Fruit fly (Drosophila melanogaster) whole organism, prepupa: ENCODE measurements around the gene Rrp45.

Experiments used
- Blimp-1 ChIP-seq: fragments of 200-800 bp; sonication (Bioruptor generic); optimal IDR thresholded peaks from 3 replicates; lab custom pipeline; 2017; ENCODE audit warnings: missing biosample characterization, missing genetic modification characterization, mild to moderate bottlenecking, moderate library complexity, missing genetic modification reagents
- CG11294 ChIP-seq: fragments of 200-800 bp; sonication (Bioruptor generic); IDR thresholded peaks from 2 replicates; pipeline ENCODE4 v1.3.6; 2022; ENCODE audit warnings: missing biosample characterization, missing genetic modification characterization
- CG11762 ChIP-seq: fragments of 200-800 bp; sonication (Bioruptor generic); optimal IDR thresholded peaks from 3 replicates; lab custom pipeline; 2016; ENCODE audit warnings: missing biosample characterization, missing genetic modification characterization; ENCODE audit not compliant: insufficient read depth
- CG15336 ChIP-seq: fragments of 200-800 bp; sonication (Bioruptor generic); IDR thresholded peaks from 2 replicates; pipeline ENCODE4 v1.3.6; 2022; ENCODE audit warnings: missing biosample characterization, missing genetic modification characterization
- CG1621 ChIP-seq: fragments of 200-800 bp; sonication (Bioruptor generic); optimal IDR thresholded peaks from 3 replicates; lab custom pipeline; 2018; ENCODE audit warnings: missing biosample characterization, mild to moderate bottlenecking, missing genetic modification characterization
- CG16779 ChIP-seq: fragments of 200-800 bp; sonication (Bioruptor generic); optimal IDR thresholded peaks from 3 replicates; lab custom pipeline; 2017; ENCODE audit warnings: missing biosample characterization, mild to moderate bottlenecking, missing genetic modification characterization
- CG3032 ChIP-seq: fragments of 200-800 bp; optimal IDR thresholded peaks from 2 replicates; lab custom pipeline; 2019; ENCODE audit warnings: missing biosample characterization, mild to moderate bottlenecking, missing genetic modification characterization, moderate library complexity
- CG32006 ChIP-seq: fragments of 200-800 bp; sonication (Bioruptor generic); optimal IDR thresholded peaks from 3 replicates; lab custom pipeline; 2017; ENCODE audit warnings: missing biosample characterization, mild to moderate bottlenecking, missing genetic modification characterization
- CG34406 ChIP-seq: fragments of 200-800 bp; sonication (Bioruptor generic); optimal IDR thresholded peaks from 3 replicates; lab custom pipeline; 2016; ENCODE audit warnings: missing biosample characterization, missing genetic modification characterization
- CG3919 ChIP-seq: fragments of 200-800 bp; sonication (Bioruptor generic); optimal IDR thresholded peaks from 3 replicates; lab custom pipeline; 2016; ENCODE audit warnings: missing biosample characterization, missing genetic modification characterization
- CG6163 ChIP-seq: fragments of 200-800 bp; sonication (Bioruptor generic); IDR thresholded peaks from 3 replicates; pipeline ENCODE4 v1.3.6; 2022; ENCODE audit warnings: missing biosample characterization, missing genetic modification characterization
- CG6792 ChIP-seq: fragments of 200-800 bp; sonication (Bioruptor generic); optimal IDR thresholded peaks from 3 replicates; lab custom pipeline; 2016; ENCODE audit warnings: missing biosample characterization, missing genetic modification characterization
- CG6854 ChIP-seq: fragments of 200-800 bp; sonication (Bioruptor generic); optimal IDR thresholded peaks from 2 replicates; lab custom pipeline; 2017; ENCODE audit warnings: missing biosample characterization, mild to moderate bottlenecking, missing genetic modification characterization
- CG7368 ChIP-seq: fragments of 200-800 bp; sonication (Bioruptor generic); optimal IDR thresholded peaks from 3 replicates; lab custom pipeline; 2016; ENCODE audit warnings: missing biosample characterization, missing genetic modification characterization
- CG9139 ChIP-seq: fragments of 200-800 bp; sonication (Bioruptor generic); optimal IDR thresholded peaks from 3 replicates; lab custom pipeline; 2017; ENCODE audit warnings: missing biosample characterization, mild to moderate bottlenecking, missing genetic modification characterization
- Eip75B ChIP-seq: fragments of 200-800 bp; sonication (Bioruptor generic); optimal IDR thresholded peaks from 3 replicates; lab custom pipeline; 2016; ENCODE audit warnings: missing biosample characterization, missing genetic modification characterization
- Eip78C ChIP-seq: fragments of 200-800 bp; sonication (Bioruptor generic); peaks from one replicate; lab custom pipeline; 2016; ENCODE audit warnings: missing biosample characterization, missing genetic modification characterization
- Gug ChIP-seq: fragments of 200-800 bp; sonication (Bioruptor generic); IDR thresholded peaks from 2 replicates; pipeline ENCODE4 v1.3.6; 2022; ENCODE audit warnings: missing biosample characterization, missing genetic modification characterization
- Hr38 ChIP-seq: sonication (Bioruptor generic); optimal IDR thresholded peaks from 2 replicates; lab custom pipeline; 2016; ENCODE audit warnings: missing biosample characterization, missing genetic modification characterization
- Hr4 ChIP-seq: fragments of 200-800 bp; sonication (Bioruptor generic); optimal IDR thresholded peaks from 3 replicates; lab custom pipeline; 2016; ENCODE audit warnings: missing biosample characterization, missing genetic modification characterization
- Met ChIP-seq: fragments of 200-800 bp; sonication (Bioruptor generic); optimal IDR thresholded peaks from 3 replicates; lab custom pipeline; 2016; ENCODE audit warnings: missing biosample characterization, missing genetic modification characterization
- OdsH ChIP-seq: fragments of 200-800 bp; sonication (Bioruptor generic); optimal IDR thresholded peaks from 3 replicates; lab custom pipeline; 2016; ENCODE audit warnings: missing biosample characterization, missing genetic modification characterization
- Smox ChIP-seq: fragments of 200-800 bp; sonication (Bioruptor generic); optimal IDR thresholded peaks from 3 replicates; lab custom pipeline; 2016; ENCODE audit warnings: missing biosample characterization, missing genetic modification characterization
- Sox102F ChIP-seq: fragments of 200-800 bp; sonication (Bioruptor generic); optimal IDR thresholded peaks from 2 replicates; lab custom pipeline; 2016; ENCODE audit warnings: missing biosample characterization, mild to moderate bottlenecking, missing genetic modification characterization
- Sox14 ChIP-seq: fragments of 200-800 bp; sonication (Bioruptor generic); optimal IDR thresholded peaks from 3 replicates; lab custom pipeline; 2016; ENCODE audit warnings: missing biosample characterization, missing genetic modification characterization
- cyc ChIP-seq: fragments of 200-800 bp; sonication (Bioruptor generic); optimal IDR thresholded peaks from 3 replicates; lab custom pipeline; 2016; ENCODE audit warnings: missing biosample characterization, missing genetic modification characterization
- dac ChIP-seq: fragments of 200-800 bp; sonication (Bioruptor generic); optimal IDR thresholded peaks from 2 replicates; lab custom pipeline; 2017; ENCODE audit warnings: missing biosample characterization, mild to moderate bottlenecking, missing genetic modification characterization
- eg ChIP-seq: fragments of 200-800 bp; sonication (Bioruptor generic); IDR thresholded peaks from 3 replicates; pipeline ENCODE4 v1.3.6; 2022; ENCODE audit warnings: missing biosample characterization, missing genetic modification characterization
- esn ChIP-seq: fragments of 200-800 bp; sonication (Bioruptor generic); optimal IDR thresholded peaks from 2 replicates; lab custom pipeline; 2016; ENCODE audit warnings: missing biosample characterization, mild to moderate bottlenecking, missing genetic modification characterization, moderate library complexity
- fd85E ChIP-seq: fragments of 200-800 bp; sonication (Bioruptor generic); optimal IDR thresholded peaks from 3 replicates; lab custom pipeline; 2016; ENCODE audit warnings: missing biosample characterization, missing genetic modification characterization
- fkh ChIP-seq: fragments of 200-800 bp; sonication (Bioruptor generic); optimal IDR thresholded peaks from 3 replicates; lab custom pipeline; 2017; ENCODE audit warnings: missing biosample characterization, mild to moderate bottlenecking, missing genetic modification characterization, moderate library complexity
- lz ChIP-seq: fragments of 200-800 bp; sonication (Bioruptor generic); optimal IDR thresholded peaks from 3 replicates; lab custom pipeline; 2016; ENCODE audit warnings: missing biosample characterization, missing genetic modification characterization
- spab ChIP-seq: fragments of 200-800 bp; sonication (Bioruptor generic); optimal IDR thresholded peaks from 2 replicates; lab custom pipeline; 2017; ENCODE audit warnings: missing biosample characterization, mild to moderate bottlenecking, missing genetic modification characterization, missing genetic modification reagents
- vri ChIP-seq: fragments of 200-800 bp; sonication (Bioruptor generic); optimal IDR thresholded peaks from 3 replicates; lab custom pipeline; 2016; ENCODE audit warnings: missing biosample characterization, mild to moderate bottlenecking, missing genetic modification characterization

Rrp45 gene

DNA sequence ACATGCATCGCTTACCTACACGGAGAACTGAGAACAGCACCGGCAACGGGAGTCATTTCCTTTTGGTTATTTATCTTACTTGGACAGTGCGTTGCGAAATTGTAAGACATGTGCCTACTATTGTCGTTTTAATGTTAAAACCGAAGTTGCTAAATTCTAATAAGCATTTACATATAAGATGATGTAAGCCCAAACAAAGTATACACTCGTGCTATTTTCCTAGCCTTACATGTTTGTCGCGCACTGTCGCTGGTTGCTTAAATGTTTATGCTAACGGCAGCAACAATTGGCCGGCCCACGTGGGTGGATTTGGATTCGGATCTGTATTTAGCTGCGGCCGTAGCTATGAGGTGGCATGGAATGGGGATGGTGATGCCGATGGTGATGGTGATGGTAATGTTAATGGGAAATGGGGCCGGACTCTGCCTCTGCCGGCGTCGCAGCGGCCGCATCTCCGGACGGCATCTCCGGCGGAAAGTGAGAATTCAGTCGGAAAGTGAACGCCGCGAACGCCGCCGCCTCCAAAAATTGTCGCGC is 20.2 kb upstream of the Rrp45 start, which contains the start of gene CG4829 (continued):
- TF ChIP-seq lz (peak; percentile 42), CG11294 (GFP tag; lab: Robert Waterston, UW) (no peak), fkh (GFP tag; lab: Kevin White, UChicago) (peak; percentile 39), CG6854 (GFP tag; lab: Kevin White, UChicago) (no peak), Smox (GFP tag; lab: Kevin White, UChicago) (no peak), CG3919 (GFP tag; lab: Kevin White, UChicago) (peak; percentile 65), eg (GFP tag; lab: Robert Waterston, UW) (peak; percentile 79), OdsH (GFP tag; lab: Kevin White, UChicago) (peak; percentile 48), cyc (GFP tag; lab: Kevin White, UChicago) (peak; percentile 63), Sox102F (GFP tag; lab: Kevin White, UChicago) (peak; percentile 26), CG16779 (tag; lab: Kevin White, UChicago) (no peak), vri (GFP tag; lab: Kevin White, UChicago) (no peak), dac (GFP tag; lab: Kevin White, UChicago) (no peak), CG32006 (GFP tag; lab: Kevin White, UChicago) (peak; percentile 58), Met (GFP tag; lab: Kevin White, UChicago) (peak; percentile 23), Hr4 (GFP tag; lab: Kevin White, UChicago) (peak; percentile 41), CG34406 (peak; percentile 29), CG9139 (GFP tag; lab: Kevin White, UChicago) (no peak), Sox14 (GFP tag; lab: Kevin White, UChicago) (peak; percentile 23), CG7368 (GFP tag; lab: Kevin White, UChicago) (peak; percentile 38), CG15336 (GFP tag; lab: Robert Waterston, UW) (peak; percentile 67; the same call in 1 of the 2 replicates), Gug (GFP tag; lab: Robert Waterston, UW) (peak; percentile 62)
- TF ChIP-seq, all 60 proteins: peak for 39

DNA sequence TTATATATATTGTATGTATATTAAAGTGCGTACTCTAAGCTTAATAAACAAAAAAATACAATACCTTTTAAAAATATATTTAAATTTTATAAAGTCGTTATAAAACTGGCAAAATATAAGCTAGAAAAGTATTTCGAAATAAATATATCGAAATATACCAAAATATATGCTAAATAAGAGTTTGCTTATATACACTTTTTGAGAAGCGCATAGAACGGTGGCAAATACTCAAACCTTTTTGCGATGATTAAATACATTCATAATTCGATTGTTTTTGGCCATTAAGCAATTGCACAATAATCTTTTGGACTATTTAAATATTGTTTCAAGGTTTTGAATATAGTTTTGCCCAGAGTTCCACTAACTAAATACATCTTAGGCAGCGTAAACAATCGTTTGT is 18.0 kb upstream of the Rrp45 start:
- no peak for TF ChIP-seq CG6792
- TF ChIP-seq CG9139 (GFP tag; lab: Kevin White, UChicago) = no peak

DNA sequence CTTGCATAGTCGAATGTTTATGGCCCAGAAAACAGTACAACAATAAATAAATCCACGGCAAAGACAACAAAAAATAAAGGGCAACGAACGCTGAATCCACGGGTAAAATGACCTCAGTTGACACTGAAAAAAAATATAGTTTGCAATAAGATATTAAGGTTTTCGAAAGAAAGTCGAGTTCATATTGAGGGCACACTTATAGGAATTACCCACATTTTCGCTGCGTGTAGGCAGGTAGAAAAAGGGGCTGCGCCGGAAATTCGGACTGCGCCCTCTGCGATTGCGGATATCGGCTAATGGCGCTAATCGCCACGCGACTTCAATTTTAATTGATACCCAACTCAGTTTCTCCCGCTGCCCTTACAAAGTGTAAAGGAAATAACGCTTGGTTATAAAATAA is 17.6 kb upstream of the Rrp45 start:
- TF ChIP-seq Eip78C (GFP tag; lab: Kevin White, UChicago) (peak; percentile 29), CG6163 (GFP tag; lab: Robert Waterston, UW) (no peak), Blimp-1 (GFP tag; lab: Kevin White, UChicago) (no peak), CG11294 (GFP tag; lab: Robert Waterston, UW) (no peak)

DNA sequence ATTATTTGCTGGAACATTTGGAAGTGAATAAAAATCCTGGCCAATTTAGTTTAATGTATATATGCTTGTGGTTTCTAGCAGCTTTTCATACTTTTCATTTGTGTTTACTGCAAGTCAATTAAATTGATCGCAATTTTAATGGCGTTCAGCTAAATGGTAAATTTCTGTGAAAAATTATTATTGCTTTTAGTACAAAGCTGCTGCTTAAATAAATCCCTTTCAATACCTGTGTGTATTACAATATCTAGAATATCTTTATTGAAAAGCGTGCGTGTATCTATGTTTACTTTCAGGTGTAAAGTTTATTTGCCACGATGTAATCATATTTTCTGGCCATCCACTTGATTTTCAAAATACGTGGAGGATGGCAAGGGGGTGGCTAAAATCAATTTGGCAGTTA is 14.7 kb upstream of the Rrp45 start, which contains the start of gene ppk28:
Gene ppk28, plus strand, starts transcription at position 301 of the 400 bp plus-strand sequence.
- no peak for TF ChIP-seq CG3919 (GFP tag; lab: Kevin White, UChicago)
- TF ChIP-seq CG9139 (GFP tag; lab: Kevin White, UChicago) = no peak
- no peak for TF ChIP-seq CG32006 (GFP tag; lab: Kevin White, UChicago)
- no peak for TF ChIP-seq fd85E (GFP tag; lab: Kevin White, UChicago)
- TF ChIP-seq CG3032 (tag; lab: Kevin White, UChicago) = no peak
- no peak for TF ChIP-seq eg (GFP tag; lab: Robert Waterston, UW)
- TF ChIP-seq CG34406 = no peak
- no peak for TF ChIP-seq CG11762
- TF ChIP-seq spab = no peak
- no peak for TF ChIP-seq Gug (GFP tag; lab: Robert Waterston, UW)
- no peak for TF ChIP-seq Hr38
- no peak for TF ChIP-seq CG16779 (tag; lab: Kevin White, UChicago)
- TF ChIP-seq CG15336 (GFP tag; lab: Robert Waterston, UW) = no peak
- no peak for TF ChIP-seq Eip78C (GFP tag; lab: Kevin White, UChicago)
- TF ChIP-seq, all 60 proteins: peak for 0

DNA sequence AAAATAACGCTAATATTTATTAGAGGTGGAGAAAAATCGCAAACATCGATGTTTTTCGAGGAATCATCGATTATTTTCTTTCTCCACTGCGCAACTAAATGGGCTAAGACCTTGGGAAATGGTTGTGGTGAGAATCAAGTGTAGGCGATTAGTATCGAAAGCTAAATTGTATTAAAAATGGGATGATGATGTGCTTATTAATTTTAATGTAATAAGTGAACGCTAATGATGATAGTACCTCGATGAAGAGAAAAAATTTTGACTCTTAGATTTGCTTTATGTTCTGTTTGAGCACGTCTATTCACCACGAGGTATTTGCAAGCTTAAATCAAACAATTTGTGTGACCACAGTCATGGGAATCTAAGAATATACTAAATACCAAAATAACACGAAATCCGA is 12.2 kb upstream of the Rrp45 start, which contains the start of the genes Rai1 and CG13005:
Gene Rai1, minus strand, starts transcription at position 46 of the 400 bp plus-strand sequence.
Gene CG13005, plus strand, starts transcription at position 352 of the 400 bp plus-strand sequence.
- TF ChIP-seq CG1621 (peak; percentile 34), fd85E (GFP tag; lab: Kevin White, UChicago) (no peak), Eip78C (GFP tag; lab: Kevin White, UChicago) (peak; percentile 36), esn (GFP tag; lab: Kevin White, UChicago) (peak; percentile 8), Eip75B (no peak)
- TF ChIP-seq, all 60 proteins: peak for 3
